Fruit fly (Drosophila melanogaster) whole organism, embryonic: ENCODE data around the gene CG43292.

ENCODE experiments used
- Atf3 ChIP-seq: fragments of 200-800 bp; sonication (Bioruptor generic); optimal IDR thresholded peaks from 3 replicates; lab custom pipeline; 2016; ENCODE audit warnings: missing biosample characterization, missing genetic modification characterization
- Bteb2 ChIP-seq: fragments of 200-800 bp; sonication (Bioruptor generic); optimal IDR thresholded peaks from 2 replicates; lab custom pipeline; 2016; ENCODE audit warnings: missing biosample characterization, missing genetic modification characterization
- CG1024 ChIP-seq: fragments of 200-800 bp; sonication (Bioruptor generic); IDR thresholded peaks from 2 replicates; pipeline ENCODE4 v1.3.6; 2022; ENCODE audit warnings: missing biosample characterization, missing genetic modification characterization
- CG12104 ChIP-seq: fragments of 200-800 bp; sonication (Bioruptor generic); optimal IDR thresholded peaks from 3 replicates; lab custom pipeline; 2016; ENCODE audit warnings: missing biosample characterization, missing genetic modification characterization
- CG1233 ChIP-seq: fragments of 200-800 bp; sonication (Bioruptor generic); optimal IDR thresholded peaks from 4 replicates; lab custom pipeline; 2018; ENCODE audit warnings: missing biosample characterization, mild to moderate bottlenecking, missing genetic modification characterization
- CG15269 ChIP-seq: fragments of 200-800 bp; sonication (Bioruptor generic); optimal IDR thresholded peaks from 2 replicates; lab custom pipeline; 2018; ENCODE audit warnings: missing biosample characterization, mild to moderate bottlenecking, missing genetic modification characterization, moderate library complexity
- CG17385 ChIP-seq: fragments of 200-800 bp; sonication (Bioruptor generic); optimal IDR thresholded peaks from 3 replicates; lab custom pipeline; 2018; ENCODE audit warnings: missing biosample characterization, mild to moderate bottlenecking, missing genetic modification characterization
- CG17912 ChIP-seq: fragments of 200-800 bp; sonication (Bioruptor generic); optimal IDR thresholded peaks from 2 replicates; lab custom pipeline; 2018; ENCODE audit warnings: missing biosample characterization, mild to moderate bottlenecking, missing genetic modification characterization
- CG18599 ChIP-seq: fragments of 200-800 bp; sonication (Bioruptor generic); optimal IDR thresholded peaks from 3 replicates; lab custom pipeline; 2017; ENCODE audit warnings: missing biosample characterization, missing genetic modification characterization, mild to moderate bottlenecking, moderate library complexity, missing genetic modification reagents
- CG2712 ChIP-seq: fragments of 200-800 bp; optimal IDR thresholded peaks from 3 replicates; lab custom pipeline; 2019; ENCODE audit warnings: missing biosample characterization, mild to moderate bottlenecking, missing genetic modification characterization, moderate library complexity
- CG31388 ChIP-seq: fragments of 200-800 bp; sonication (Bioruptor generic); optimal IDR thresholded peaks from 2 replicates; lab custom pipeline; 2016; ENCODE audit warnings: missing biosample characterization, missing genetic modification characterization
- CG33213 ChIP-seq: fragments of 200-800 bp; sonication (Bioruptor generic); optimal IDR thresholded peaks from 3 replicates; lab custom pipeline; 2016; ENCODE audit warnings: missing biosample characterization, missing genetic modification characterization
- CG3847 ChIP-seq: fragments of 200-800 bp; sonication (Bioruptor generic); IDR thresholded peaks from 2 replicates; pipeline ENCODE4 v1.3.6; 2022; ENCODE audit warnings: missing biosample characterization, missing genetic modification characterization
- CG7271 ChIP-seq: fragments of 200-800 bp; sonication (Bioruptor generic); optimal IDR thresholded peaks from 2 replicates; lab custom pipeline; 2018; ENCODE audit warnings: missing biosample characterization, mild to moderate bottlenecking, missing genetic modification characterization, moderate library complexity
- CG7357 ChIP-seq: fragments of 200-800 bp; sonication (Bioruptor generic); IDR thresholded peaks from 3 replicates; pipeline ENCODE4 v1.3.6; 2022; ENCODE audit warnings: missing biosample characterization, missing genetic modification characterization
- CG7372 ChIP-seq: fragments of 200-800 bp; sonication (Bioruptor generic); IDR thresholded peaks from 2 replicates; pipeline ENCODE4 v1.3.6; 2022; ENCODE audit warnings: missing biosample characterization, missing genetic modification characterization
- CG7556 ChIP-seq: fragments of 200-800 bp; sonication (Bioruptor generic); optimal IDR thresholded peaks from 2 replicates; lab custom pipeline; 2017; ENCODE audit warnings: missing biosample characterization, mild to moderate bottlenecking, missing genetic modification characterization
- CG8089 ChIP-seq: fragments of 200-800 bp; sonication (Bioruptor generic); optimal IDR thresholded peaks from 3 replicates; lab custom pipeline; 2016; ENCODE audit warnings: missing biosample characterization, missing genetic modification characterization
- D ChIP-seq, 2 experiments: fragments of 200-800 bp in 1 of 2; fragments of >200 bp in 1 of 2; sonication (Bioruptor generic) in 1 of 2; optimal IDR thresholded peaks; 2 replicates in 1 of 2; 3 replicates in 1 of 2; lab custom pipeline; 2017; ENCODE audit warnings: mild to moderate bottlenecking in 1 of 2, missing biosample characterization in 1 of 2, missing genetic modification characterization in 1 of 2, missing genetic modification reagents in 1 of 2
- Deaf1 ChIP-seq: fragments of 200-800 bp; optimal IDR thresholded peaks from 3 replicates; lab custom pipeline; 2019; ENCODE audit warnings: missing biosample characterization, mild to moderate bottlenecking, missing genetic modification characterization, moderate library complexity
- Drgx ChIP-seq: fragments of 200-800 bp; sonication (Bioruptor generic); IDR thresholded peaks from 2 replicates; pipeline ENCODE4 v1.3.6; 2022; ENCODE audit warnings: missing biosample characterization, missing genetic modification characterization
- Eip74EF ChIP-seq, 2 experiments: fragments of 200-800 bp in 1 of 2; fragments of >200 bp in 1 of 2; sonication (Bioruptor generic) in 1 of 2; optimal IDR thresholded peaks; 2 replicates each; lab custom pipeline; 2017 to 2019; ENCODE audit warnings: missing biosample characterization in 2 of 2, missing genetic modification characterization in 2 of 2, mild to moderate bottlenecking in 1 of 2, moderate library complexity in 1 of 2
- HLH54F ChIP-seq: fragments of 200-800 bp; sonication (Bioruptor generic); optimal IDR thresholded peaks from 3 replicates; lab custom pipeline; 2016; ENCODE audit warnings: missing biosample characterization, missing genetic modification characterization
- HLHmδ ChIP-seq: fragments of 200-800 bp; sonication (Bioruptor generic); optimal IDR thresholded peaks from 2 replicates; lab custom pipeline; 2018; ENCODE audit warnings: missing biosample characterization, mild to moderate bottlenecking, missing genetic modification characterization, moderate library complexity
- Hr78 ChIP-seq, 2 experiments: fragments of 200-800 bp in 1 of 2; fragments of >200 bp in 1 of 2; sonication (Bioruptor generic) in 1 of 2; optimal IDR thresholded peaks; 2 replicates each; lab custom pipeline; 2017 to 2019; ENCODE audit warnings: missing biosample characterization in 2 of 2, missing genetic modification characterization in 2 of 2, mild to moderate bottlenecking in 1 of 2, moderate library complexity in 1 of 2
- NC2β ChIP-seq: fragments of 200-800 bp; sonication (Bioruptor generic); optimal IDR thresholded peaks from 2 replicates; lab custom pipeline; 2016; ENCODE audit warnings: missing biosample characterization, missing genetic modification characterization
- Nf-YB ChIP-seq: fragments of 200-800 bp; sonication (Bioruptor generic); optimal IDR thresholded peaks from 3 replicates; lab custom pipeline; 2019; ENCODE audit warnings: missing biosample characterization, mild to moderate bottlenecking, missing genetic modification characterization, moderate library complexity
- Oli ChIP-seq: fragments of 200-800 bp; sonication (Bioruptor generic); optimal IDR thresholded peaks from 2 replicates; lab custom pipeline; 2018; ENCODE audit warnings: missing biosample characterization, mild to moderate bottlenecking, missing genetic modification characterization, moderate library complexity
- Opbp ChIP-seq: fragments of 200-800 bp; sonication (Bioruptor generic); IDR thresholded peaks from 3 replicates; pipeline ENCODE4 v1.3.6; 2022; ENCODE audit warnings: missing biosample characterization, missing genetic modification characterization; ENCODE audit not compliant: partially characterized antibody
- Sox100B ChIP-seq: fragments of 200-800 bp; sonication (Bioruptor generic); optimal IDR thresholded peaks from 3 replicates; lab custom pipeline; 2018; ENCODE audit warnings: missing biosample characterization, mild to moderate bottlenecking, missing genetic modification characterization
- Taf1 ChIP-seq: fragments of 200-800 bp; sonication (Bioruptor generic); IDR thresholded peaks from 2 replicates; pipeline ENCODE4 v1.3.6; 2022; ENCODE audit warnings: missing biosample characterization, missing genetic modification characterization
- al ChIP-seq: fragments of 200-800 bp; sonication (Bioruptor generic); IDR thresholded peaks from 2 replicates; pipeline ENCODE4 v1.3.6; 2022; ENCODE audit warnings: missing biosample characterization, missing genetic modification characterization
- bab2 ChIP-seq: fragments of 200-800 bp; sonication (Bioruptor generic); optimal IDR thresholded peaks from 2 replicates; lab custom pipeline; 2016; ENCODE audit warnings: missing biosample characterization, missing genetic modification characterization
- br ChIP-seq: fragments of >200 bp; optimal IDR thresholded peaks from 2 replicates; lab custom pipeline; 2017
- cwo ChIP-seq: fragments of 200-800 bp; sonication (Bioruptor generic); optimal IDR thresholded peaks from 3 replicates; lab custom pipeline; 2017; ENCODE audit warnings: missing biosample characterization, missing genetic modification characterization, mild to moderate bottlenecking, moderate library complexity, missing genetic modification reagents
- eve ChIP-seq, 2 experiments: fragments of >200 bp; optimal IDR thresholded peaks; 2 replicates each; lab custom pipeline; 2017; ENCODE audit warnings: missing biosample characterization in 2 of 2, missing genetic modification characterization in 2 of 2
- fru ChIP-seq: fragments of >200 bp; optimal IDR thresholded peaks from 2 replicates; lab custom pipeline; 2017
- h ChIP-seq: fragments of >200 bp; optimal IDR thresholded peaks from 2 replicates; lab custom pipeline; 2017
- ham ChIP-seq: fragments of 200-800 bp; sonication (Bioruptor generic); IDR thresholded peaks from 2 replicates; pipeline ENCODE4 v1.3.6; 2022; ENCODE audit warnings: missing biosample characterization, missing genetic modification characterization
- jigr1 ChIP-seq: fragments of 200-800 bp; sonication (Bioruptor generic); IDR thresholded peaks from 3 replicates; pipeline ENCODE4 v1.3.6; 2022; ENCODE audit warnings: missing biosample characterization, missing genetic modification characterization
- kah ChIP-seq: fragments of 200-800 bp; sonication (Bioruptor generic); optimal IDR thresholded peaks from 2 replicates; lab custom pipeline; 2018; ENCODE audit warnings: missing biosample characterization, mild to moderate bottlenecking, missing genetic modification characterization
- run ChIP-seq: fragments of 200-800 bp; sonication (Bioruptor generic); optimal IDR thresholded peaks from 3 replicates; lab custom pipeline; 2018; ENCODE audit warnings: missing biosample characterization, mild to moderate bottlenecking, missing genetic modification characterization
- slbo ChIP-seq: fragments of 200-800 bp; sonication (Bioruptor generic); IDR thresholded peaks from 2 replicates; pipeline ENCODE4 v1.3.6; 2022; ENCODE audit warnings: missing biosample characterization, missing genetic modification characterization
- slou ChIP-seq: fragments of 200-800 bp; sonication (Bioruptor generic); optimal IDR thresholded peaks from 3 replicates; lab custom pipeline; 2016; ENCODE audit warnings: missing biosample characterization, missing genetic modification characterization
- slp2 ChIP-seq: fragments of 200-800 bp; sonication (Bioruptor generic); optimal IDR thresholded peaks from 2 replicates; lab custom pipeline; 2016; ENCODE audit warnings: missing biosample characterization, missing genetic modification characterization
- sob ChIP-seq: fragments of 200-800 bp; sonication (Bioruptor generic); IDR thresholded peaks from 2 replicates; pipeline ENCODE4 v1.3.6; 2022; ENCODE audit warnings: missing biosample characterization, missing genetic modification characterization
- stwl ChIP-seq: fragments of 200-800 bp; sonication (Bioruptor generic); optimal IDR thresholded peaks from 3 replicates; lab custom pipeline; 2018; ENCODE audit warnings: missing biosample characterization, mild to moderate bottlenecking, missing genetic modification characterization, moderate library complexity
- zf30C ChIP-seq: fragments of 200-800 bp; sonication (Bioruptor generic); optimal IDR thresholded peaks from 3 replicates; lab custom pipeline; 2018; ENCODE audit warnings: missing biosample characterization, mild to moderate bottlenecking, missing genetic modification characterization
- zfh1 ChIP-seq: fragments of 200-800 bp; sonication (Bioruptor generic); IDR thresholded peaks from 3 replicates; pipeline ENCODE4 v1.3.6; 2022; ENCODE audit warnings: missing biosample characterization, missing genetic modification characterization

Gene CG43292

dm6 chr3L:7434715-7435653, 40.4 kb upstream of the CG43292 start, which contains the start of gene Rac2 (continued):
- TF ChIP-seq NC2β (GFP tag; lab: Kevin White, UChicago) = no peak
- no peak for TF ChIP-seq D (optimal IDR thresholded peaks at IDR 0.05; lab: Kevin White, UChicago)
- TF ChIP-seq D (GFP tag; optimal IDR thresholded peaks at IDR 0.05; lab: Kevin White, UChicago) = no peak
- TF ChIP-seq kah = peak; percentile 23
- TF ChIP-seq slp2 (GFP tag; lab: Kevin White, UChicago) = no peak
- TF ChIP-seq ham = no peak
- TF ChIP-seq run (tag; lab: Kevin White, UChicago) = no peak
- peak; percentile 16 for TF ChIP-seq HLHmδ
- no peak for TF ChIP-seq zfh1 (GFP tag; lab: Robert Waterston, UW)
- TF ChIP-seq br (lab: Kevin White, UChicago) = no peak
- TF ChIP-seq CG7357 (GFP tag; lab: Robert Waterston, UW) = 0 out of 3 replicates have a peak, but pooled peaks have one; percentile 13
- no peak for TF ChIP-seq al (GFP tag; lab: Robert Waterston, UW)
- TF ChIP-seq Atf3 (GFP tag; lab: Kevin White, UChicago) = peak; percentile 57
- TF ChIP-seq stwl (tag; lab: Kevin White, UChicago) = peak; percentile 60
- TF ChIP-seq CG8089 (GFP tag; lab: Kevin White, UChicago) = no peak
- TF ChIP-seq CG7372 (GFP tag; lab: Robert Waterston, UW) = no peak
- TF ChIP-seq CG2712 (tag; lab: Kevin White, UChicago) = peak; percentile 23
- no peak for TF ChIP-seq CG31388 (GFP tag; lab: Kevin White, UChicago)
- TF ChIP-seq Sox100B (GFP tag; lab: Kevin White, UChicago) = no peak
- peak; percentile 36 for TF ChIP-seq Bteb2 (GFP tag; lab: Kevin White, UChicago)
- no peak for TF ChIP-seq CG12104
- TF ChIP-seq eve (GFP tag; optimal IDR thresholded peaks at IDR 0.05; lab: Kevin White, UChicago) = peak in 1 of 2 experiments; percentile 60
- no peak for TF ChIP-seq CG17912 (GFP tag; lab: Kevin White, UChicago)
- TF ChIP-seq CG7271 (tag; lab: Kevin White, UChicago) = no peak
- no peak for TF ChIP-seq slou (GFP tag; lab: Kevin White, UChicago)
- peak; percentile 53; the same call in 2 of the 3 replicates for TF ChIP-seq Opbp (GFP tag; lab: Robert Waterston, UW)
- peak; percentile 14 for TF ChIP-seq Nf-YB (GFP tag; lab: Kevin White, UChicago)
- peak; percentile 45; the same call in 1 of the 2 replicates for TF ChIP-seq sob (GFP tag; lab: Robert Waterston, UW)
- no peak for TF ChIP-seq CG7556 (GFP tag; lab: Kevin White, UChicago)
- peak in 1 of 2 experiments; percentile 23 for TF ChIP-seq Eip74EF (GFP tag; optimal IDR thresholded peaks at IDR 0.05; lab: Kevin White, UChicago)
- no peak for TF ChIP-seq Oli (tag; lab: Kevin White, UChicago)
- TF ChIP-seq cwo (GFP tag; lab: Kevin White, UChicago) = no peak
- TF ChIP-seq slbo = 0 out of 2 replicates have a peak, but pooled peaks have one; percentile 33
- TF ChIP-seq CG1024 = no peak
- TF ChIP-seq HLH54F (GFP tag; lab: Kevin White, UChicago) = no peak
- no peak for TF ChIP-seq fru (lab: Kevin White, UChicago)
- peak in 1 of 2 experiments; percentile 85 for TF ChIP-seq Hr78 (GFP tag; optimal IDR thresholded peaks at IDR 0.05; lab: Kevin White, UChicago)
- no peak for TF ChIP-seq jigr1
- TF ChIP-seq h = no peak
- peak; percentile 26; the same call in 1 of the 2 replicates for TF ChIP-seq CG3847 (GFP tag; lab: Robert Waterston, UW)
- peak; percentile 83 for TF ChIP-seq zf30C
- TF ChIP-seq CG33213 (GFP tag; lab: Kevin White, UChicago) = no peak
- TF ChIP-seq CG15269 (tag; lab: Kevin White, UChicago) = peak; percentile 5
- TF ChIP-seq Taf1 (GFP tag; lab: Robert Waterston, UW) = no peak
- TF ChIP-seq bab2 (GFP tag; lab: Kevin White, UChicago) = no peak
- TF ChIP-seq CG18599 (GFP tag; lab: Kevin White, UChicago) = no peak
- TF ChIP-seq Drgx (GFP tag; lab: Robert Waterston, UW) = peak; percentile 22
- TF ChIP-seq Deaf1 (tag; lab: Kevin White, UChicago) = peak; percentile 79
- TF ChIP-seq CG17385 (GFP tag; lab: Kevin White, UChicago) = peak; percentile 50
- no peak for TF ChIP-seq CG1233
